Fruit fly (Drosophila melanogaster): Measurements from ENCODE around the gene Tdrd3.
A peak's percentile ranks its signal among the peaks of the same experiment; 100 is the strongest.

The Tdrd3 gene

DNA sequence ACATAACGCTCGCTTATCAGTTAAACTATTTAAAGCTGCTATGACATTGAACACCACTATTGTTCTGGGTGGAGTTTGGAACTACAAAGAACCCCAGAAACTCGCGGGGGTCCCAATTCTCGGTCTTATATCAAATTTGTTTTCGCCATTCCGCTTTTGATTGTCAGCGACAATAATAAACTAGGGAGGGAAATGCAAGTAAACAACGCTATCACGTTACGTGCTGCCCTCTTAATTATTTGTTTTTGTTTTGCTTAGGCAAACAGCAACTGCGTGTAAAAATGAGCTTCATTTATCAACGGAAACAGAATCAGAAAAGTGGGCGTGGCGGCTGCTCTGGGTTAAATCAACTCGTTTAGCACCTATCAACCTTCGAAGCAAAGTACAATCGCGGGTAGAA, 6.4 kb upstream of the Tdrd3 start (continued):
- peak; percentile 48 for TF ChIP-seq dmrt11E (tag; optimal IDR thresholded peaks at IDR 0.05)
- TF ChIP-seq CG6175 (GFP tag; IDR thresholded peaks at IDR 0.05): no peak
- TF ChIP-seq HmgD (GFP tag; optimal IDR thresholded peaks at IDR 0.05): no peak
- TF ChIP-seq CG7745 (tag; optimal IDR thresholded peaks at IDR 0.05): no peak
- TF ChIP-seq CG9727 (GFP tag; optimal IDR thresholded peaks at IDR 0.05): peak; percentile 50
- TF ChIP-seq MTF-1 (GFP tag; optimal IDR thresholded peaks at IDR 0.05; ENCODE audit: borderline replicate concordance): peak; percentile 79
- TF ChIP-seq unc-4 (GFP tag; IDR thresholded peaks at IDR 0.05; ENCODE audit: partially characterized antibody): no peak
- TF ChIP-seq schlank (tag; optimal IDR thresholded peaks at IDR 0.05): peak; percentile 44
- no peak for TF ChIP-seq fd96Cb (tag; optimal IDR thresholded peaks at IDR 0.05)
- peak; percentile 9; the same call in 1 of the 2 replicates for TF ChIP-seq CG32532 (GFP tag; IDR thresholded peaks at IDR 0.05)
- no peak for TF ChIP-seq insv (GFP tag; optimal IDR thresholded peaks at IDR 0.05)
- TF ChIP-seq HLH4C (GFP tag; IDR thresholded peaks at IDR 0.05; ENCODE audit: partially characterized antibody): no peak
- TF ChIP-seq CG9932 (GFP tag; IDR thresholded peaks at IDR 0.05): no peak
- no peak for TF ChIP-seq aop (GFP tag; IDR thresholded peaks at IDR 0.05)
- TF ChIP-seq CG1647 (GFP tag; optimal IDR thresholded peaks at IDR 0.05): no peak
- TF ChIP-seq CG4854 (GFP tag; optimal IDR thresholded peaks at IDR 0.05): peak; percentile 29
- TF ChIP-seq danr (GFP tag; IDR thresholded peaks at IDR 0.05): no peak
- peak in 1 of 3 experiments; percentile 29 for TF ChIP-seq lola (GFP tag; optimal IDR thresholded peaks at IDR 0.05)
- no peak for TF ChIP-seq CG2199 (GFP tag; IDR thresholded peaks at IDR 0.05)

DNA sequence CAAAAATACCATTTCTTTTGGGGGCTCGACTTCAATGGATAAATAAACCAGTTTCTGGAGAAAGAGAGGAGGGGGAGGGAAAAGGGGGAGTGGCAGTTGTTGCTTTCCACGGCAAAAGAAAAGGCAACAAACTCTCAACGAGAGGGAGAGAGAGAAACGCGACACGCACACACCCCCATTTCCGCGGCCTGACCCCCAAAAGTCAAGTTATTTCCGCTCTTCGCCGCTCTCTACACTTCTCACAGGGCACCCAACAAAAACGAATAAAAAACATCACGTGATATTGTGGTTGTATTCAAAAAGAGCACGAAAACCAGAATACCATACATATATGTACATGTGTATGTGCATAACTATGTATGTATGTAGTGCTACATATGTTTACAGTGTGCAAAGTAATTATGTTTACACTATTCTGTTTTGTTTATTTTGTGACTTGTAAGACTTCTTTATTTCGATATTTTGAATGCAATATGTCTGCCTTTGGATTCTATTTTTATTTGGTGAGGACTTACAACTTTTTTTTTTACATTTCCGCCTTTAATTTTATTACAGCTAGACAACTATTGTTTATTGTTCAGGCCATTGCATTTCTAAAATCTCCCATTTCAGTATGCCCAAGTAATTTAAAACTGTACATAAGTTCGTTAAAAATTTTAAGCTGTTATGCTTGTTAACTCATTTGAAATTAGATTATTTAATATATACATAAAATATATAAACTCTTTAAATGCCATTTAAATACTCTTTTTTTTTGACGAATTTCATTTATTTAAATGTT, 5.3 kb upstream of the Tdrd3 start:
- TF ChIP-seq gce (GFP tag; IDR thresholded peaks at IDR 0.05): no peak
- peak; percentile 26 to 63 for TF ChIP-seq chif (GFP tag; optimal IDR thresholded peaks at IDR 0.05)
- no peak for TF ChIP-seq CG2199 (GFP tag; IDR thresholded peaks at IDR 0.05)
- TF ChIP-seq pb (GFP tag; optimal IDR thresholded peaks at IDR 0.05): peak; percentile 55
- peak; percentile 81 for TF ChIP-seq CG12769 (tag; optimal IDR thresholded peaks at IDR 0.05)
- TF ChIP-seq Dref (GFP tag; IDR thresholded peaks at IDR 0.05): no peak
- TF ChIP-seq btn (GFP tag; optimal IDR thresholded peaks at IDR 0.05): no peak
- no peak for TF ChIP-seq CkIIα-i1 (GFP tag; IDR thresholded peaks at IDR 0.05)
- TF ChIP-seq CG1024 (GFP tag; IDR thresholded peaks at IDR 0.05): no peak
- peak; percentile 47; the same call in 1 of the 2 replicates for TF ChIP-seq CG13287 (GFP tag; IDR thresholded peaks at IDR 0.05; ENCODE audit: partially characterized antibody)
- TF ChIP-seq row (GFP tag; IDR thresholded peaks at IDR 0.05): peak; percentile 84
- peak; percentile 36; the same call in 1 of the 2 replicates for TF ChIP-seq Ptx1 (GFP tag; IDR thresholded peaks at IDR 0.05)
- no peak; the same call in 2 of the 3 replicates for TF ChIP-seq otp (GFP tag; IDR thresholded peaks at IDR 0.05)
- TF ChIP-seq Hmr (GFP tag; optimal IDR thresholded peaks at IDR 0.05): peak; percentile 72
- TF ChIP-seq CG8281 (tag; optimal IDR thresholded peaks at IDR 0.05): peak; percentile 42
- peak; percentile 33 for TF ChIP-seq Jarid2 (GFP tag; optimal IDR thresholded peaks at IDR 0.05)
- no peak for TF ChIP-seq pan (optimal IDR thresholded peaks at IDR 0.05)
- TF ChIP-seq pan (GFP tag; optimal IDR thresholded peaks at IDR 0.05 in 1 of 2, IDR thresholded peaks at IDR 0.05 in 1 of 2): peak in 1 of 2 experiments; percentile 42
- TF ChIP-seq disco-r (GFP tag; optimal IDR thresholded peaks at IDR 0.05): peak; percentile 36
- TF ChIP-seq Doc2 (GFP tag; IDR thresholded peaks at IDR 0.05): no peak
- no peak for TF ChIP-seq sc (optimal IDR thresholded peaks at IDR 0.05)
- TF ChIP-seq sc (GFP tag; optimal IDR thresholded peaks at IDR 0.05): peak; percentile 66
- TF ChIP-seq Taf1 (GFP tag; IDR thresholded peaks at IDR 0.05): no peak
- peak; percentile 17 for TF ChIP-seq lbe (GFP tag; optimal IDR thresholded peaks at IDR 0.05)
- no peak; the same call in 1 of the 2 replicates for TF ChIP-seq esg (GFP tag; conservative IDR thresholded peaks at IDR 0.05)
- peak; percentile 64 for TF ChIP-seq lab (GFP tag; optimal IDR thresholded peaks at IDR 0.05)
- TF ChIP-seq Dad (GFP tag; optimal IDR thresholded peaks at IDR 0.05): no peak
- TF ChIP-seq Antp (GFP tag; optimal IDR thresholded peaks at IDR 0.05): peak; percentile 30
- TF ChIP-seq kah (GFP tag; optimal IDR thresholded peaks at IDR 0.05): peak; percentile 61
- peak; percentile 61 for TF ChIP-seq CG4820 (GFP tag; optimal IDR thresholded peaks at IDR 0.05)
- peak; percentile 64 for TF ChIP-seq CG17568 (GFP tag; optimal IDR thresholded peaks at IDR 0.05)
